Fruit fly (Drosophila melanogaster) whole organism, pupa: Measurements from ENCODE around the gene CG32026.

ENCODE experiments used
- CG12605 ChIP-seq: fragments of 200-800 bp; sonication (Bioruptor generic); IDR thresholded peaks from 2 replicates; pipeline ENCODE4 v1.3.6; 2022; ENCODE audit warnings: missing biosample characterization, missing genetic modification characterization
- CG14655 ChIP-seq: fragments of 200-800 bp; sonication (Bioruptor generic); optimal IDR thresholded peaks from 3 replicates; lab custom pipeline; 2017; ENCODE audit warnings: mild to moderate bottlenecking, missing biosample characterization, missing genetic modification reagents, missing genetic modification characterization
- CG15710 ChIP-seq: fragments of 200-800 bp; sonication (Bioruptor generic); optimal IDR thresholded peaks from 2 replicates; lab custom pipeline; 2018; ENCODE audit warnings: missing biosample characterization, mild to moderate bottlenecking, missing genetic modification characterization, moderate library complexity
- CG4496 ChIP-seq: fragments of 200-800 bp; sonication (Bioruptor generic); IDR thresholded peaks from 3 replicates; pipeline ENCODE4 v1.3.6; 2022; ENCODE audit warnings: missing biosample characterization, missing genetic modification characterization

DNA sequence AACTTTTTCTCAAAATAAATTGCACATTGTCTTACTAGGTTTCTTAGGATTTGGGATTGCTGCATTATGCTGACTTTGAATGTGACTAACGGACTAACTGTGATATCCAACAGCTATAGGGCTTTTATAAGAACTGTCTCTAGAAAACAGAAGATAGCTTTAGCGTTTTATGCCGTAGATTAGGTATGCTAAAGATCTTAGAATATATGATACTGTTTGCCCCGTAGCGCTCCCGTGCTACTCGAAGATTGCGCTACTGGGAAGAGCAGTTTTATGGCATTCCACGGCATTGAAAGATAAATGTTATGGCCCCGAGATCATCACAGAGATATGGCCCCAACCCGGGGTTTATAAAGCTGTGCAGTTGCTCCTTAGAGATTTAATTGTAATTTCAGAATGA lies 34.2 kb upstream of the CG32026 start, which contains the start of the genes CG13311 and CG34426:
- TF ChIP-seq CG15710 (no peak), CG12605 (no peak), CG14655 (no peak), CG4496 (GFP tag; lab: Robert Waterston, UW) (no peak)
